Fruit fly (Drosophila melanogaster) whole organism, embryonic: ENCODE measurements around the gene LysD.

Experiments
- Bgb ChIP-seq: fragments of 200-800 bp; sonication (Bioruptor generic); IDR thresholded peaks from 2 replicates; pipeline ENCODE4 v1.3.6; 2022; ENCODE audit warnings: missing biosample characterization, missing genetic modification characterization; ENCODE audit not compliant: partially characterized antibody
- CG10654 ChIP-seq: fragments of 200-800 bp; sonication (Bioruptor generic); optimal IDR thresholded peaks from 2 replicates; lab custom pipeline; 2016; ENCODE audit warnings: missing biosample characterization, missing genetic modification characterization
- CG10959 ChIP-seq: fragments of 200-800 bp; sonication (Bioruptor generic); IDR thresholded peaks from 2 replicates; pipeline ENCODE4 v1.3.6; 2022; ENCODE audit warnings: missing biosample characterization, missing genetic modification characterization
- CG11504 ChIP-seq: fragments of 200-800 bp; sonication (Bioruptor generic); optimal IDR thresholded peaks from 3 replicates; lab custom pipeline; 2019; ENCODE audit warnings: missing biosample characterization, mild to moderate bottlenecking, missing genetic modification characterization, moderate library complexity
- CG11695 ChIP-seq: fragments of 200-800 bp; sonication (Bioruptor generic); IDR thresholded peaks from 3 replicates; pipeline ENCODE4 v1.3.6; 2022; ENCODE audit warnings: missing biosample characterization, missing genetic modification characterization
- CG12071 ChIP-seq: fragments of 200-800 bp; sonication (Bioruptor generic); optimal IDR thresholded peaks from 3 replicates; lab custom pipeline; 2018; ENCODE audit warnings: missing biosample characterization, mild to moderate bottlenecking, missing genetic modification characterization
- CG12219 ChIP-seq: fragments of 200-800 bp; sonication (Bioruptor generic); optimal IDR thresholded peaks from 3 replicates; lab custom pipeline; 2018; ENCODE audit warnings: missing biosample characterization, mild to moderate bottlenecking, missing genetic modification characterization
- CG15011 ChIP-seq: fragments of 200-800 bp; sonication (Bioruptor generic); optimal IDR thresholded peaks from 3 replicates; lab custom pipeline; 2018; ENCODE audit warnings: missing biosample characterization, mild to moderate bottlenecking, missing genetic modification characterization
- CG16779 ChIP-seq: fragments of 200-800 bp; sonication (Bioruptor generic); IDR thresholded peaks from 2 replicates; pipeline ENCODE4 v1.3.6; 2022; ENCODE audit warnings: missing biosample characterization, missing genetic modification characterization
- CG1792 ChIP-seq: fragments of 200-800 bp; sonication (Bioruptor generic); optimal IDR thresholded peaks from 2 replicates; lab custom pipeline; 2016; ENCODE audit warnings: missing biosample characterization, missing genetic modification characterization
- CG18764 ChIP-seq: fragments of 200-800 bp; sonication (Bioruptor generic); optimal IDR thresholded peaks from 3 replicates; lab custom pipeline; 2016; ENCODE audit warnings: missing biosample characterization, missing genetic modification characterization
- CG2120 ChIP-seq: fragments of 200-800 bp; sonication (Bioruptor generic); optimal IDR thresholded peaks from 3 replicates; lab custom pipeline; 2016; ENCODE audit warnings: missing biosample characterization, missing genetic modification characterization
- CG32767 ChIP-seq: fragments of 200-800 bp; sonication (Bioruptor generic); IDR thresholded peaks from 2 replicates; pipeline ENCODE4 v1.3.6; 2022; ENCODE audit warnings: missing biosample characterization, missing genetic modification characterization
- CG34224 ChIP-seq: fragments of 200-800 bp; sonication (Bioruptor generic); IDR thresholded peaks from 3 replicates; pipeline ENCODE4 v1.3.6; 2022; ENCODE audit warnings: missing biosample characterization, missing genetic modification characterization; ENCODE audit not compliant: partially characterized antibody
- CG4360 ChIP-seq: fragments of 200-800 bp; sonication (Bioruptor generic); IDR thresholded peaks from 2 replicates; pipeline ENCODE4 v1.3.6; 2022; ENCODE audit warnings: missing biosample characterization, missing genetic modification characterization
- CG6683 ChIP-seq: fragments of 200-800 bp; sonication (Bioruptor generic); optimal IDR thresholded peaks from 2 replicates; lab custom pipeline; 2017; ENCODE audit warnings: missing biosample characterization, mild to moderate bottlenecking, missing genetic modification characterization, missing genetic modification reagents
- CG7928 ChIP-seq: fragments of 200-800 bp; sonication (Bioruptor generic); optimal IDR thresholded peaks from 2 replicates; lab custom pipeline; 2017; ENCODE audit warnings: missing biosample characterization, mild to moderate bottlenecking, missing genetic modification characterization
- Deaf1 ChIP-seq: fragments of 200-800 bp; optimal IDR thresholded peaks from 3 replicates; lab custom pipeline; 2019; ENCODE audit warnings: missing biosample characterization, mild to moderate bottlenecking, missing genetic modification characterization, moderate library complexity
- Doc2 ChIP-seq: fragments of 200-800 bp; sonication (Bioruptor generic); IDR thresholded peaks from 2 replicates; pipeline ENCODE4 v1.3.6; 2022; ENCODE audit warnings: missing biosample characterization, missing genetic modification characterization
- Ets97D ChIP-seq: fragments of 200-800 bp; sonication (Bioruptor generic); optimal IDR thresholded peaks from 3 replicates; lab custom pipeline; 2016; ENCODE audit warnings: missing biosample characterization, missing genetic modification characterization
- Gsc ChIP-seq: fragments of 200-800 bp; sonication (Bioruptor generic); IDR thresholded peaks from 2 replicates; pipeline ENCODE4 v1.3.6; 2022; ENCODE audit warnings: missing biosample characterization, missing genetic modification characterization
- Gug ChIP-seq: fragments of 200-800 bp; sonication (Bioruptor generic); IDR thresholded peaks from 4 replicates; pipeline ENCODE4 v1.3.6; 2022; ENCODE audit warnings: missing biosample characterization, missing genetic modification characterization
- H2.0 ChIP-seq: fragments of 200-800 bp; sonication (Bioruptor generic); IDR thresholded peaks from 2 replicates; pipeline ENCODE4 v1.3.6; 2022; ENCODE audit warnings: missing biosample characterization, missing genetic modification characterization
- Hand ChIP-seq: fragments of 200-800 bp; sonication (Bioruptor generic); optimal IDR thresholded peaks from 2 replicates; lab custom pipeline; 2017; ENCODE audit warnings: mild to moderate bottlenecking, missing biosample characterization, missing genetic modification reagents, missing genetic modification characterization
- Hr78 ChIP-seq, 2 experiments: fragments of 200-800 bp in 1 of 2; fragments of >200 bp in 1 of 2; sonication (Bioruptor generic) in 1 of 2; optimal IDR thresholded peaks; 2 replicates each; lab custom pipeline; 2017 to 2019; ENCODE audit warnings: missing biosample characterization in 2 of 2, missing genetic modification characterization in 2 of 2, mild to moderate bottlenecking in 1 of 2, moderate library complexity in 1 of 2
- Hsf ChIP-seq: fragments of 200-800 bp; sonication (Bioruptor generic); optimal IDR thresholded peaks from 3 replicates; lab custom pipeline; 2016; ENCODE audit warnings: missing biosample characterization, missing genetic modification characterization
- Kr ChIP-seq: fragments of 200-800 bp; sonication (Bioruptor generic); optimal IDR thresholded peaks from 2 replicates; lab custom pipeline; 2017; ENCODE audit warnings: missing biosample characterization, mild to moderate bottlenecking, missing genetic modification characterization
- Med ChIP-seq: fragments of 200-800 bp; sonication (Bioruptor generic); peaks from one replicate; lab custom pipeline; 2016; ENCODE audit warnings: missing biosample characterization, missing genetic modification characterization, mild to moderate bottlenecking, inconsistent platforms, moderate library complexity
- Mrtf ChIP-seq: fragments of 200-800 bp; sonication (Bioruptor generic); IDR thresholded peaks from 3 replicates; pipeline ENCODE4 v1.3.6; 2022; ENCODE audit warnings: missing biosample characterization, missing genetic modification characterization
- Neu2 ChIP-seq: fragments of 200-800 bp; sonication (Bioruptor generic); optimal IDR thresholded peaks from 3 replicates; lab custom pipeline; 2016; ENCODE audit warnings: missing biosample characterization, missing genetic modification characterization, borderline replicate concordance
- Oli ChIP-seq: fragments of 200-800 bp; sonication (Bioruptor generic); optimal IDR thresholded peaks from 2 replicates; lab custom pipeline; 2018; ENCODE audit warnings: missing biosample characterization, mild to moderate bottlenecking, missing genetic modification characterization, moderate library complexity
- PHDP ChIP-seq: fragments of 200-800 bp; sonication (Bioruptor generic); optimal IDR thresholded peaks from 3 replicates; lab custom pipeline; 2018; ENCODE audit warnings: missing biosample characterization, mild to moderate bottlenecking, missing genetic modification characterization, moderate library complexity
- Ptx1 ChIP-seq: fragments of 200-800 bp; sonication (Bioruptor generic); IDR thresholded peaks from 2 replicates; pipeline ENCODE4 v1.3.6; 2022; ENCODE audit warnings: missing biosample characterization, missing genetic modification characterization
- al ChIP-seq: fragments of 200-800 bp; sonication (Bioruptor generic); IDR thresholded peaks from 2 replicates; pipeline ENCODE4 v1.3.6; 2022; ENCODE audit warnings: missing biosample characterization, missing genetic modification characterization
- ap ChIP-seq: fragments of 200-800 bp; sonication (Bioruptor generic); IDR thresholded peaks from 2 replicates; pipeline ENCODE4 v1.3.6; 2022; ENCODE audit warnings: missing biosample characterization, missing genetic modification characterization
- ato ChIP-seq: fragments of 200-800 bp; sonication (Bioruptor generic); IDR thresholded peaks from 2 replicates; pipeline ENCODE4 v1.3.6; 2022; ENCODE audit warnings: missing biosample characterization, missing genetic modification characterization; ENCODE audit not compliant: partially characterized antibody
- bsh ChIP-seq, 2 experiments: fragments of 200-800 bp; sonication (Bioruptor generic); optimal IDR thresholded peaks; 2 replicates each; lab custom pipeline; 2017 to 2018; ENCODE audit warnings: mild to moderate bottlenecking in 2 of 2, missing biosample characterization in 2 of 2, missing genetic modification characterization in 2 of 2, moderate library complexity in 1 of 2
- en ChIP-seq: fragments of 200-800 bp; sonication (Bioruptor generic); optimal IDR thresholded peaks from 2 replicates; lab custom pipeline; 2016; ENCODE audit warnings: missing biosample characterization, missing genetic modification characterization
- esg ChIP-seq: fragments of 200-800 bp; sonication (Bioruptor generic); conservative IDR thresholded peaks from 2 replicates; pipeline ENCODE4 v1.3.6; 2022; ENCODE audit warnings: missing biosample characterization, missing genetic modification characterization
- exex ChIP-seq: fragments of 200-800 bp; sonication (Bioruptor generic); optimal IDR thresholded peaks from 4 replicates; lab custom pipeline; 2018; ENCODE audit warnings: missing biosample characterization, mild to moderate bottlenecking, missing genetic modification characterization, moderate library complexity
- eyg ChIP-seq: fragments of 200-800 bp; sonication (Bioruptor generic); optimal IDR thresholded peaks from 3 replicates; lab custom pipeline; 2016; ENCODE audit warnings: missing biosample characterization, missing genetic modification characterization
- gfzf ChIP-seq: fragments of 200-800 bp; sonication (Bioruptor generic); optimal IDR thresholded peaks from 2 replicates; lab custom pipeline; 2016; ENCODE audit warnings: missing biosample characterization, mild to moderate bottlenecking, missing genetic modification characterization, moderate library complexity
- hb ChIP-seq: fragments of 200-800 bp; sonication (Bioruptor generic); IDR thresholded peaks from 3 replicates; pipeline ENCODE4 v1.3.6; 2022; ENCODE audit warnings: missing biosample characterization, missing genetic modification characterization; ENCODE audit not compliant: partially characterized antibody
- hkb ChIP-seq, 2 experiments: fragments of 200-800 bp in 1 of 2; fragments of >200 bp in 1 of 2; sonication (Bioruptor generic) in 1 of 2; IDR thresholded peaks in 1 of 2; optimal IDR thresholded peaks in 1 of 2; 2 replicates each; pipeline versions ENCODE4 v1.3.6 to Lab custom; 2017 to 2022; ENCODE audit warnings: missing biosample characterization in 1 of 2, missing genetic modification characterization in 1 of 2
- jing ChIP-seq: fragments of 200-800 bp; sonication (Bioruptor generic); optimal IDR thresholded peaks from 2 replicates; lab custom pipeline; 2018; ENCODE audit warnings: missing biosample characterization, mild to moderate bottlenecking, missing genetic modification characterization
- nom ChIP-seq: fragments of 200-800 bp; sonication (Bioruptor generic); optimal IDR thresholded peaks from 2 replicates; lab custom pipeline; 2017; ENCODE audit warnings: missing biosample characterization, missing genetic modification characterization, mild to moderate bottlenecking, moderate library complexity, missing genetic modification reagents
- pum ChIP-seq: fragments of 200-800 bp; sonication (Bioruptor generic); optimal IDR thresholded peaks from 2 replicates; lab custom pipeline; 2016; ENCODE audit warnings: missing biosample characterization, missing genetic modification characterization
- ranshi ChIP-seq: fragments of 200-800 bp; sonication (Bioruptor generic); IDR thresholded peaks from 2 replicates; pipeline ENCODE4 v1.3.6; 2022; ENCODE audit warnings: missing biosample characterization, missing genetic modification characterization
- sr ChIP-seq: fragments of 200-800 bp; sonication (Bioruptor generic); IDR thresholded peaks from 3 replicates; pipeline ENCODE4 v1.3.6; 2022; ENCODE audit warnings: missing biosample characterization, missing genetic modification characterization

LysD gene

dm6 chr3L:1188936-1189659, 21.9 kb downstream of the LysD start, which contains the start of gene CG13912 (continued):
- TF ChIP-seq gfzf (peak; percentile 1), Med (GFP tag; lab: Kevin White, UChicago) (peak; percentile 89), exex (peak; percentile 96), CG16779 (GFP tag; lab: Robert Waterston, UW) (no peak), CG10959 (GFP tag; lab: Robert Waterston, UW) (no peak), Deaf1 (tag; lab: Kevin White, UChicago) (no peak), Hr78 (GFP tag; optimal IDR thresholded peaks at IDR 0.05; lab: Kevin White, UChicago) (peak in 1 of 2 experiments; percentile 82), ap (GFP tag; lab: Robert Waterston, UW) (no peak), H2.0 (GFP tag; lab: Robert Waterston, UW) (no peak), CG18764 (GFP tag; lab: Kevin White, UChicago) (no peak), jing (GFP tag; lab: Kevin White, UChicago) (no peak), Kr (GFP tag; lab: Kevin White, UChicago) (no peak), esg (GFP tag; lab: Robert Waterston, UW) (no peak), Gug (GFP tag; lab: Robert Waterston, UW) (no peak), sr (no peak), pum (GFP tag; lab: Kevin White, UChicago) (no peak), al (GFP tag; lab: Robert Waterston, UW) (no peak), hkb (optimal IDR thresholded peaks at IDR 0.05; lab: Kevin White, UChicago) (peak; percentile 17), hkb (GFP tag; IDR thresholded peaks at IDR 0.05; lab: Robert Waterston, UW) (no peak), Gsc (no peak), CG1792 (GFP tag; lab: Kevin White, UChicago) (no peak), eyg (GFP tag; lab: Kevin White, UChicago) (no peak), Doc2 (GFP tag; lab: Robert Waterston, UW) (no peak), ato (GFP tag; lab: Robert Waterston, UW) (no peak), Hand (GFP tag; lab: Kevin White, UChicago) (no peak), Oli (tag; lab: Kevin White, UChicago) (no peak), Ptx1 (GFP tag; lab: Robert Waterston, UW) (no peak), CG4360 (GFP tag; lab: Robert Waterston, UW) (no peak), en (GFP tag; lab: Kevin White, UChicago) (no peak), nom (peak; percentile 81), ranshi (GFP tag; lab: Robert Waterston, UW) (0 out of 2 replicates have a peak, but pooled peaks have one; percentile 14), CG32767 (GFP tag; lab: Robert Waterston, UW) (no peak), Ets97D (GFP tag; lab: Kevin White, UChicago) (no peak), CG2120 (GFP tag; lab: Kevin White, UChicago) (peak; percentile 24), CG12219 (peak; percentile 35), CG6683 (GFP tag; lab: Kevin White, UChicago) (no peak), CG10654 (no peak), CG12071 (GFP tag; lab: Kevin White, UChicago) (no peak), PHDP (tag; lab: Kevin White, UChicago) (no peak), Bgb (peak; percentile 64), Neu2 (no peak), Hsf (no peak), bsh (GFP tag; optimal IDR thresholded peaks at IDR 0.05; lab: Kevin White, UChicago) (no peak), CG7928 (GFP tag; lab: Kevin White, UChicago) (no peak), CG34224 (GFP tag; lab: Robert Waterston, UW) (no peak), hb (GFP tag; lab: Robert Waterston, UW) (no peak), CG11695 (GFP tag; lab: Robert Waterston, UW) (no peak), Mrtf (GFP tag; lab: Robert Waterston, UW) (no peak), CG15011 (GFP tag; lab: Kevin White, UChicago) (no peak), CG11504 (peak; percentile 7)
